Fruit fly (Drosophila melanogaster): ENCODE results near the gene CG18528.

CG18528 gene

DNA sequence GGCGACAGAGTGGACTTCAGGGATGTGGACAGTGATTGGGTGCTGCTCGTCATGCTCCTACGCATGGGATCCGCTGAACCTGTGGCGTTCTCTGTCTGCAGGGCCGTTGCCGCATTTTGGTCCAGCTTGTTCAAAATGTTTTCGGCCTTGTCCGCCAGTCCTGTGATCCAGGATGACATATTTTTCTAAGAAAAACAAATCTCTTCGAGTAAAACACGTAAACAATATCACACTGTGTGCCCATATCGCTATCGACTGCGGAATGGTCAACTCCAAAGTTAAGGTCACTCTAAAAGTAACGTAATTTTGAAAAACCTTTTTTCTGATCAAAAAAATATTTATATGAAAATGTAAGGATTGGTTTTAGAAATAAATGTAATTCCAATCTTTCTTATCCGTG, 2.2 kb downstream of the CG18528 start, which contains the start of gene Golgin84:
Gene Golgin84, minus strand, starts transcription at position 241 of the 400 bp plus-strand sequence.
- TF ChIP-seq CG30431 (GFP tag; optimal IDR thresholded peaks at IDR 0.05) (no peak), CG9797 (GFP tag; optimal IDR thresholded peaks at IDR 0.05) (peak; percentile 62), CG2889 (GFP tag; IDR thresholded peaks at IDR 0.05) (no peak), YL-1 (GFP tag; optimal IDR thresholded peaks at IDR 0.05) (peak; percentile 26), hth (optimal IDR thresholded peaks at IDR 0.05) (no peak), CTCF (GFP tag; optimal IDR thresholded peaks at IDR 0.05) (no peak), ara (GFP tag; IDR thresholded peaks at IDR 0.05) (no peak), CG3726 (GFP tag; IDR thresholded peaks at IDR 0.05) (0 out of 3 replicates have a peak, but pooled peaks have one; percentile 28), MESR4 (GFP tag; optimal IDR thresholded peaks at IDR 0.05) (peak; percentile 59), Ets65A (GFP tag) (no peak), gfzf (GFP tag; optimal IDR thresholded peaks at IDR 0.05) (peak; percentile 71), MBD-R2 (GFP tag; IDR thresholded peaks at IDR 0.05) (peak; percentile 47), Myb (GFP tag; optimal IDR thresholded peaks at IDR 0.05) (peak; percentile 94), BEAF-32 (GFP tag; optimal IDR thresholded peaks at IDR 0.05) (peak; percentile 16), Vsx1 (GFP tag; optimal IDR thresholded peaks at IDR 0.05) (no peak), pzg (GFP tag; optimal IDR thresholded peaks at IDR 0.05) (peak; percentile 36), crc (GFP tag; optimal IDR thresholded peaks at IDR 0.05) (no peak), wek (GFP tag; optimal IDR thresholded peaks at IDR 0.05) (no peak), bbx (GFP tag; IDR thresholded peaks at IDR 0.05; ENCODE audit: partially characterized antibody) (no peak), dysf (GFP tag; IDR thresholded peaks at IDR 0.05) (no peak), trem (tag; optimal IDR thresholded peaks at IDR 0.05) (peak; percentile 10), CG9437 (GFP tag; optimal IDR thresholded peaks at IDR 0.05) (peak; percentile 89), CG3995 (GFP tag; optimal IDR thresholded peaks at IDR 0.05) (peak; percentile 24), Ets97D (GFP tag; optimal IDR thresholded peaks at IDR 0.05) (peak; percentile 16), oc (tag; optimal IDR thresholded peaks at IDR 0.05) (no peak), ci (GFP tag; IDR thresholded peaks at IDR 0.05) (no peak), CG13287 (GFP tag; IDR thresholded peaks at IDR 0.05; ENCODE audit: partially characterized antibody) (peak; percentile 16; the same call in 1 of the 2 replicates), CG4617 (GFP tag; optimal IDR thresholded peaks at IDR 0.05; ENCODE audit: borderline replicate concordance) (peak; percentile 67), Dp (GFP tag; optimal IDR thresholded peaks at IDR 0.05) (peak; percentile 21), stwl (tag; optimal IDR thresholded peaks at IDR 0.05) (peak; percentile 40), jing (GFP tag; optimal IDR thresholded peaks at IDR 0.05) (no peak), ato (GFP tag; IDR thresholded peaks at IDR 0.05; ENCODE audit: partially characterized antibody) (peak; percentile 22; the same call in 1 of the 2 replicates)

DNA sequence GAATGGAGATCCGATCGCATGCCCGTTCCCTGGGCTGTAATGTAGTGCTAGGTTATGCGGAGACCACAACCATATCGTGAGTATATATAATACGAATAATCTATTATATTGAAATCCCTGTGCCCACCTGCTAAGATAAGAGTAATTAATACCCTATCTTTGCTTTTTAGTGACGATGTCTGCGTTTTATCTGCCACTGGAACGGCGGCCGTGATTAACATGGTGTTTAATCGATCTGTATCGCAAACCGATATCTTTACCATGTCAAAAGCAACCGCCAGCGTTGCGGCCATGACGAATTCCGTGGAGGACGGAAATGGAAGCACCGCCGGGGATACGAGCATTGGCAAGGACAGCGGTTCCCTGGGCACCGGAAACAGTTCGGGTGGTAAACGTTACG, 6.5 kb downstream of the CG18528 start:
- TF ChIP-seq exex (tag; optimal IDR thresholded peaks at IDR 0.05): peak; percentile 78
- no peak for TF ChIP-seq Antp (GFP tag; optimal IDR thresholded peaks at IDR 0.05)
- TF ChIP-seq CG10654 (GFP tag; optimal IDR thresholded peaks at IDR 0.05): no peak
- peak; percentile 79 for TF ChIP-seq mirr (GFP tag; optimal IDR thresholded peaks at IDR 0.05)

DNA sequence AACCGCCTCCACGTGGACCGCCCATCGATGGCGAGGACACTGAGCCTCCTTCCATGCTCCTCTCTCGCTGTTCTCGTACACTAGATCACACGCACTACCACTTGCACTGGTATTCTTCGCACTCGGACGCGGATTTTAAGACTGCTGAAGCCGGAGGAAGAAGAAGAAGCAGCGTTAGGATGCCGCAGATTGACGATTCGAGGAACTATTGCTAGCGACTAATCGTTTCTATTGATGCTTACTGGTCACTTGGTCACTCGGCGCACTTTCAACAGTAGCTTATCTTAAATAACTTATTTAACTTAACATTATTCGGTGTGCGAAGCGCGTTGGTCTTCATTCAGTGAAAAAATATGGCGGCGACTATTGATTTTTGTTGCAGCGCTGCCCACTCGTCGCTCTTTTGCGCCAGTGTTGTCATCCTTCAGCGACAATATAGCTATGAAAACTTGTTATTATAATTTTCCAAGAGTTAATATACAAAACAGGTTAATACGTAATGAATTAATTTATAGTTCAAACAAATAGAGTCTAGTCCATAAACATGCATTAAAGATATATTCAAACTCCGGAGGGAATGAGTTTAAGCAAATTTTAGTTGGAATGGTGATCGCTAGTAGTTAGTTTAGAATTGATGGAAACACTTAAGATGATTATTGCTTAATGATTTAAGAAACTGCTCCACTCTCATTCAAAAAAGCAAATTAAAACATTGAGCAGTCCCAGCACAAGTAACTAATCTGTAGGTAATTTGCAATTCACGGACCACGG, 11.3 kb downstream of the CG18528 start, which contains the start of the genes CG5746 and CG6454:
Gene CG5746, minus strand, starts transcription at position 372 of the 771 bp plus-strand sequence.
Gene CG6454, plus strand, starts transcription at position 763 of the 771 bp plus-strand sequence.
- TF ChIP-seq CG2875 (GFP tag; optimal IDR thresholded peaks at IDR 0.05) (no peak), CG8388 (GFP tag; optimal IDR thresholded peaks at IDR 0.05) (no peak), tll (GFP tag; optimal IDR thresholded peaks at IDR 0.05) (peak in 1 of 2 experiments; percentile 11), cato (GFP tag; optimal IDR thresholded peaks at IDR 0.05; ENCODE audit: borderline replicate concordance) (peak; percentile 19), BEAF-32 (GFP tag; optimal IDR thresholded peaks at IDR 0.05) (peak; percentile 44), Abd-B (GFP tag; optimal IDR thresholded peaks at IDR 0.05) (no peak), tgo (GFP tag; IDR thresholded peaks at IDR 0.05) (peak; percentile 41; the same call in 1 of the 3 replicates), chinmo (GFP tag; IDR thresholded peaks at IDR 0.05; ENCODE audit: partially characterized antibody) (no peak), CG13424 (tag; optimal IDR thresholded peaks at IDR 0.05) (no peak), Mes4 (GFP tag; optimal IDR thresholded peaks at IDR 0.05) (no peak), twi (tag; optimal IDR thresholded peaks at IDR 0.05) (no peak), CG31224 (GFP tag; IDR thresholded peaks at IDR 0.05) (no peak; the same call in 1 of the 2 replicates), NC2β (GFP tag; optimal IDR thresholded peaks at IDR 0.05) (peak; percentile 16)

Data from whole organism, embryonic.